Fruit fly (Drosophila melanogaster): Measurements from ENCODE around the gene CG31251.
A peak's percentile ranks its signal among the peaks of the same experiment; 100 is the strongest.

The CG31251 gene

DNA sequence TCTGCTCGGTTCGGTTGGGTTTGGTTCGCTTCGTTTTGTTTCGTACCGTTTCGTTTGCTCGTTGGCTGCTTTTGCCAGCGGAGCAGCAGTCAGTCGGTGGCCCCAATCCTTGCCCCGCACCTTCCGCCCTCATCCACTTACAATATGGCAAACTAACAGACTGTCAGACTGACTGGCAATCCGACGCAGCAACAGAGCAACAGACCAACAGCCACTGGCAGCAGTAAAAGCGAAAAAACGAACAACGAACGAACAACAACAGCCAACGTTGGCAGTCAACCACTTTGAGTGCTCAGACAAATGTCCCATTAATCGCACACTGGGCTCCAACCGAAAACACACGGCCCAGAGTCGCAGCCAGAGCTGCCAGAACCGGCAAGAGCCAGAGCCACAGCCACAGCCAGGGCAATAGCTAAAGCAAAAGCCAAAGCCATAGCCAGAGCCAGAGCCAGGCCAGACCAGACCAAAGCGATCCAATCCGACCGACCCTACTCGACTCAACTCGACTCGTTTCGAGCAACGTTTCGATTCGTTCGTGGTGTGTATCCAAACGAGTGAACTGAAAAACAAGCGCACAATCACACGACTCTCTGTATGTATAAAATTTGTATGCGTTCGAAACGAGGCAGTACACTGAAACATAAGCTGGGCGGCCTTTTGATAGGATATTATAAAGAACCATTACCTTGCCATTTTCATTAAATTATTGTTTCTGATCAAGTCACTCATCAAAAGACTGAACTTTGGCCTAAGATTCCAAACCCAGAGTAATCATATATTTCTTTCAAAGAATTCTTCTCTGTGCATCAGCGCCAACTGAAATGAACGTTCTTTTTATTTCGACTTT lies 19.2 kb upstream of the CG31251 start (continued):
- TF ChIP-seq ATbp (GFP tag; optimal IDR thresholded peaks at IDR 0.05): peak; percentile 99
- TF ChIP-seq usp (GFP tag; optimal IDR thresholded peaks at IDR 0.05): no peak
- TF ChIP-seq grn (GFP tag; optimal IDR thresholded peaks at IDR 0.05): peak; percentile 95
- peak; percentile 99 for TF ChIP-seq CG14441 (GFP tag; IDR thresholded peaks at IDR 0.05)
- peak; percentile 75 for TF ChIP-seq Elba2 (GFP tag; optimal IDR thresholded peaks at IDR 0.05)
- no peak for TF ChIP-seq Tbp (GFP tag; optimal IDR thresholded peaks at IDR 0.05)
- TF ChIP-seq Dp (GFP tag; optimal IDR thresholded peaks at IDR 0.05): peak; percentile 31
- peak; percentile 96 for TF ChIP-seq CG3838 (GFP tag; optimal IDR thresholded peaks at IDR 0.05)
- TF ChIP-seq CG9609 (GFP tag; optimal IDR thresholded peaks at IDR 0.05): peak; percentile 99
- no peak for TF ChIP-seq HLH4C (GFP tag; IDR thresholded peaks at IDR 0.05; ENCODE audit: partially characterized antibody)
- no peak for TF ChIP-seq hkb (optimal IDR thresholded peaks at IDR 0.05)
- peak; percentile 99 for TF ChIP-seq hkb (GFP tag; IDR thresholded peaks at IDR 0.05)
- peak; percentile 99 for TF ChIP-seq CoRest (tag; optimal IDR thresholded peaks at IDR 0.05)
- TF ChIP-seq pros (GFP tag; optimal IDR thresholded peaks at IDR 0.05): peak; percentile 23
- no peak for TF ChIP-seq Hr39 (optimal IDR thresholded peaks at IDR 0.05)
- TF ChIP-seq CG10654 (GFP tag; optimal IDR thresholded peaks at IDR 0.05): peak; percentile 99
- peak; percentile 99 for TF ChIP-seq ara (GFP tag; IDR thresholded peaks at IDR 0.05)
- TF ChIP-seq zf30C (GFP tag; optimal IDR thresholded peaks at IDR 0.05): peak; percentile 89
- peak; percentile 99 for TF ChIP-seq CG30431 (GFP tag; optimal IDR thresholded peaks at IDR 0.05)
- TF ChIP-seq NC2β (GFP tag; optimal IDR thresholded peaks at IDR 0.05): peak; percentile 99
- peak; percentile 99 for TF ChIP-seq CG11695 (GFP tag; IDR thresholded peaks at IDR 0.05)
- peak; percentile 98 for TF ChIP-seq luna (GFP tag; optimal IDR thresholded peaks at IDR 0.05)
- peak; percentile 98 for TF ChIP-seq CG10543 (GFP tag; optimal IDR thresholded peaks at IDR 0.05)
- peak; percentile 99 for TF ChIP-seq row (GFP tag; IDR thresholded peaks at IDR 0.05)
- TF ChIP-seq Eip74EF (GFP tag; optimal IDR thresholded peaks at IDR 0.05): peak in 1 of 2 experiments; percentile 98
- TF ChIP-seq CG6791 (GFP tag; IDR thresholded peaks at IDR 0.05; ENCODE audit: partially characterized antibody): no peak
- peak; percentile 98 for TF ChIP-seq CG2202 (tag; optimal IDR thresholded peaks at IDR 0.05)
- TF ChIP-seq CG4854 (GFP tag; optimal IDR thresholded peaks at IDR 0.05): peak; percentile 99
- peak; percentile 99 for TF ChIP-seq CG32532 (GFP tag; IDR thresholded peaks at IDR 0.05)
- TF ChIP-seq CG18764 (GFP tag; optimal IDR thresholded peaks at IDR 0.05): peak; percentile 99
- TF ChIP-seq fd96Cb (tag; optimal IDR thresholded peaks at IDR 0.05): peak; percentile 99
- peak; percentile 99 for TF ChIP-seq bab2 (GFP tag; optimal IDR thresholded peaks at IDR 0.05)
- TF ChIP-seq CG7928 (GFP tag; optimal IDR thresholded peaks at IDR 0.05): peak; percentile 81
- peak; percentile 39 for TF ChIP-seq Dref (GFP tag; IDR thresholded peaks at IDR 0.05)
- TF ChIP-seq CG15011 (GFP tag; optimal IDR thresholded peaks at IDR 0.05): peak; percentile 98
- TF ChIP-seq CkIIα-i1 (GFP tag; IDR thresholded peaks at IDR 0.05): peak; percentile 96
- TF ChIP-seq Sry-δ (GFP tag; optimal IDR thresholded peaks at IDR 0.05): peak; percentile 79
- TF ChIP-seq CG10147 (GFP tag; optimal IDR thresholded peaks at IDR 0.05): peak; percentile 97
- peak; percentile 98 for TF ChIP-seq CG9932 (GFP tag; IDR thresholded peaks at IDR 0.05)
- peak; percentile 99 for TF ChIP-seq Antp (GFP tag; optimal IDR thresholded peaks at IDR 0.05)
- peak; percentile 98 for TF ChIP-seq Lim3 (GFP tag; IDR thresholded peaks at IDR 0.05)
- peak; percentile 98 for TF ChIP-seq her (GFP tag; optimal IDR thresholded peaks at IDR 0.05)
- TF ChIP-seq D (optimal IDR thresholded peaks at IDR 0.05): no peak
- TF ChIP-seq D (GFP tag; optimal IDR thresholded peaks at IDR 0.05): peak; percentile 99
- peak; percentile 98 for TF ChIP-seq CG7372 (GFP tag; IDR thresholded peaks at IDR 0.05)
- TF ChIP-seq sqz (GFP tag; optimal IDR thresholded peaks at IDR 0.05): peak; percentile 96
- peak; percentile 99 for TF ChIP-seq CG33213 (GFP tag; optimal IDR thresholded peaks at IDR 0.05)
- peak; percentile 99 for TF ChIP-seq CG8924 (tag; optimal IDR thresholded peaks at IDR 0.05)
- TF ChIP-seq Aef1 (GFP tag; IDR thresholded peaks at IDR 0.05): peak; percentile 99
- TF ChIP-seq CG2116 (GFP tag; optimal IDR thresholded peaks at IDR 0.05): peak; percentile 91
- peak; percentile 99 for TF ChIP-seq maf-S (GFP tag; optimal IDR thresholded peaks at IDR 0.05)
